Worm (Caenorhabditis elegans) whole organism, dauer: ENCODE measurements around the gene T07G12.5.

ENCODE experiments used
- unc-62 ChIP-seq: sonication (generic microtip); optimal IDR thresholded peaks from 2 replicates; lab custom pipeline; 2017; ENCODE audit warnings: missing biosample characterization, missing genetic modification reagents, missing genetic modification characterization

Gene T07G12.5

DNA sequence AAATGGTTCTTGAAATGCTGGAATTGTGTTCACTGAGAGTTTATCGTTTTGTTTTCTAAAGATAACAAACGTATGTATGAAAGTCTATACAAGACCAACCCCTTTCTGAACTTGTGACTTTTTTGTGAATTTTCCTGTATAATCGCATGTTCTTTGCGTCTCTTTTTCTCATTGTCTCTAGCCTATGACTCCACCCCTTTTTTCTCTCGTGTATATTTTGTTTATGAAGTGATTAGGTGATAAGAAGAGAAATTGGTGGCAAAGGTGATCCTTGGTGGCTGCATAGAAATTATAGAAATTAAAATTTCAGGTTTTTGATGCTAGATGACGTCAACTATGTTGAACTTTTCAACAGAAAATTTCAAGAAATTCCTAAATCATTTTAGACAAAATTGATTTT is at the start of gene T07G12.5:
Gene T07G12.5, minus strand, starts transcription at position 101 of the 400 bp plus-strand sequence.
- TF ChIP-seq unc-62 (GFP tag; lab: Kevin White, UChicago), result no peak

DNA sequence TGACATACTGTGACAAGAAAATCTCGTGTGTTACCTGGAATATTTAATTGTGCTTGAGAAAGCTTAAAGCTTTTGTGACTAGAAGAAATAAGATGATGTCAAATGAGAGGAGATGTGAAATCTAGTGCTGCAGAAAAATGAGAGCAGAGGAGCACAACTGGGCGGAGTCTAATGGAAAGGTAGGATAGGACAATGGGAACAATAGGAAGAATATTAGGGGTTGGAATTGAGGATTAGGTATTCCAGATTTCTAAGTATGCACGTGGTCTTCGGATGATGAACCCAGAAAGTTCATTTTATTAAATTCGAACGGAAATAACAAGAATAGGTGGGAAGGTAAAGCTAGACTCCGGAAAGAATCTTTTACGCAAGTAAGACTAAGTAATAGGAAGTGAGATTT is 48.6 kb upstream of the T07G12.5 start, which contains the start of gene C43F9.7:
Gene C43F9.7, minus strand, starts transcription at position 101 of the 400 bp plus-strand sequence.
- no peak for TF ChIP-seq unc-62 (GFP tag; lab: Kevin White, UChicago)

DNA sequence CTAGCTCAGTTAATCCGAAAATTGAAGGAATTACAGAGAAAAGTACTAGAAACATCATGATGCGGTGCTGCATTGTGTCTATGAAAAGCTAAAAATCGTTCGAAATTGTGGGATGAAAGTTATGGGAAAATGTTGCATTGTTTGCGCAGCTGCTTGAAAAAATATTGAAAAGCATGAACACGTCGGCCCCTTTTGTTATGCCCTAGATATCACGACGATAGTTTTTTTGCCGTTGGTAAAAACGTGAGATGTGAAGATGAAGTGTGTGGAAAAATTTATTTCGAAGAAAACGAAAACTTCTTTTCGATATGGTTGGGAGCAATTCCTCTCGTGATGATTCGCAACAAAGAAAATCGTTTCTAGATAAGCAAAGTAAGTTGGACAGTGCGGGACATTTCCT is 45.7 kb upstream of the T07G12.5 start, which contains the start of the genes C43F9.5 and nkb-2:
Gene C43F9.5, minus strand, starts transcription at position 101 of the 400 bp plus-strand sequence.
Gene nkb-2, plus strand, starts transcription at position 277 of the 400 bp plus-strand sequence.
- TF ChIP-seq unc-62 (GFP tag; lab: Kevin White, UChicago), result no peak

ce11 chrIV:10589072-10589471 is 44.1 kb upstream of the T07G12.5 start, which contains the start of gene C43F9.4:
TSS of gene C43F9.4 (minus strand) at chrIV:10589172.
- TF ChIP-seq unc-62 (GFP tag; lab: Kevin White, UChicago), result no peak

DNA sequence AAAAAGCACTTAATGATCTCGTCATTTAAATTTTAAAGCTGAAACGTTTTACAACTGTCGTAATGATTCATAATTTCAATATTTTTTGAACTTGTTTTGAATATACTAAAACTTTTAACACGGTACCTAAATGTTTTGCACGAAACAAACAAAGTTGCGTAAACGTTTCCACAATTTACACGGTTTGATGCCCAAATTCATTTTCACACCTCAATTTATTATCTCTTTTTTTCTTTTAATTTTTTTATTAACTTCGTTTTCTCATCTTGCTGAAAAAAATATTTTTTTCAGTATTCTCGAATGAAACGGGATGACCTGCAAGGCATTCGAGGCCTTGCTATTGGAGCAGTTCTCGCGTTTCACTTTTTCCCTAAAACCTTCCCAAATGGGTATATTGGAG is 39.3 kb upstream of the T07G12.5 start, which contains the start of gene oac-8:
Gene oac-8, plus strand, starts transcription at position 301 of the 400 bp plus-strand sequence.
- no peak for TF ChIP-seq unc-62 (GFP tag; lab: Kevin White, UChicago)

DNA sequence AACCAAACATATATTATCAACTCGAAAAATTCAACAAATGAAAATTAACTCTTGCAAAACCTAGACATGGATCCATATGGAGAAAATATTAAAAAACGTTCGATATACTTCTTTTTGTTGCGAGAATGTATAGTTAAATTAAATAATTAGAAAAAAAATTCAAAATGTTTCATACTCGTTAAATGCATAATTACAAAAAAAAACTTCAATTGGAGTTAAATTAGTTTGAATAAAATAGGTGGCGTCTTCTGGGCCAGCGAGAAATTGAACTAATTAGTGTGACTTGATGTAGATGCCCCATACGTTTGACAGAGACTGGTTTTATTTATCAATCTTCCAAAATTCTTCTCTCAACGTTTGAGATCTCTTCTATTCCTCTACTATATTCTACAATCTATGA is 33.4 kb upstream of the T07G12.5 start, which contains the start of gene lgc-43:
Gene lgc-43, plus strand, starts transcription at position 301 of the 400 bp plus-strand sequence.
- TF ChIP-seq unc-62 (GFP tag; lab: Kevin White, UChicago), result no peak

DNA sequence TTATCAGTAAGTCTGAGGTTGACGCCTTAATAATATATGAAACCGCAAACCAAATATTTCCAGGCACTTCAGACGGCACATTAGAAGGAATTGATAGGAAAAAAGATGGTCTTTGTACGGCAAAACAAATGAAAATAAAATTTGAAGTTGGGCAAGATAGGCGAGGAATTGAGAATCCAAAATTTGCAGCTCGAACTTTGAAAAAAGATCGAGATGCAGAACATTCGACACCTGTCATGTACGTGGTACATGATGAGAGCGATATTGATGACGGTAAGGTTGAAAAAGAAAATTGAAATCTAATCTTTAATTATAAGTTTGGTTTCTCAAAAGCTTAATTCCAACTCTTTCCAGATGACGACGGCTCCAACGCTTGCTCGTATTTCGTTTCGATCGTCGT is 32.7 kb upstream of the T07G12.5 start:
- TF ChIP-seq unc-62 (GFP tag; lab: Kevin White, UChicago), result no peak

DNA sequence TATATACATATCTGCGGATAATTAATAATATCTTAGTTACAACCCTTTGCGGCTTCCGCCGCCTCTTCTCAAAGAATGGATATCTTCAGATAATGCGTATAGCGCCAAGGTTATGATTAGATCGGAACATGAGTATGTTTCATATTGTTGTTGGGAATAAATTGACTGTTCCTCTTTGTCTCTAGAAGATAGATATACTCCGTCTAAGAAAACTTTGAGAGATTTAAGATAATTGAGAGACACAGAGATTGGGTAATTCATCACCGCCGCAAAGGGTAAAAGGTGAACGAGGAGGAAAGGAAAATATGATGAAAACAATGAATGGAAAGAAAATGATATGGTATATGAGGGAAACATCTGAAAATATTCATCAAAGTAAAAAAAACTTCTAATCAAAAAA is 31.7 kb upstream of the T07G12.5 start:
- TF ChIP-seq unc-62 (GFP tag; lab: Kevin White, UChicago), result no peak

ce11 chrIV:10576050-10576449 is 31.1 kb upstream of the T07G12.5 start, which contains the start of gene efn-2:
TSS of gene efn-2 (plus strand) at chrIV:10576350.
- no peak for TF ChIP-seq unc-62 (GFP tag; lab: Kevin White, UChicago)

DNA sequence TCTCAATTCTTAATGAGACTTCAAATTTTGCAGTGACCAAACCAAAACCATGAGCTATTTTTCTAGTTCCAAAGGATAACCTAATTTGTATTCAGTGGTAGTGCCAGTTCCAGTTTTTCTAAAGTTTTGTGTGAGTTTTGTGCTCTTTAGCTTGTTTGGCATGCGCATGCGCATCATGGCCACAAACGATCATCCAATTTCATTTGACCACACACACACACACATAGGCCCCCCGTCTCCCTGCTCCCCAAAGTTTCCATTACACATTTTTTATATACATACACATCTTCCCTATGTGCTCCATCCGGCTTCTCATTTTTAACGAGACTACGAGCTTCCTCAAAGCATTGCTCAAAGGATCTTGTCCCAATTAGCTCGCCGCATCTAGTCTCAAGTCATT is 29.5 kb upstream of the T07G12.5 start:
- no peak for TF ChIP-seq unc-62 (GFP tag; lab: Kevin White, UChicago)

- TF ChIP-seq unc-62 (GFP tag; lab: Kevin White, UChicago), result no peak
Observed at ce11 chrIV:10573471-10573870, 28.5 kb upstream of the T07G12.5 start.

DNA sequence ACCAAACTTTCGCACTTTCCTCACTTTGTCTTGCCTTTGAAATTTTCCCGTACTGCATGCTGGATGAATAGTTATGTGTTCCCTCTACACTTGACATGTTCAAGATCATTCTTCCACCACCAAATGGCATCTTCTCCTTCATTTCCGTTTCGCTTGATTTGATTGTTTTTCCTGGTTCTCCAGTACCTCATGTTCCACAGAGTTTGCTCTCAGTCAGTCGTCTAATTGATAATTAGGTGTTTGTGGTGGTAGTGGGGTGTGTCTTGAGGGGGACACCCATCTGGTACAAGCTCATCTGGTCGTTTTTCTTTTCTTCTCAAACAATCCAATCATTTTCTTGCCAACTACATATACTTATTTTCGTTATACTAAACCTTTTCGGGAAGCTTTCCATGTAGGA is 26.1 kb upstream of the T07G12.5 start:
- TF ChIP-seq unc-62 (GFP tag; lab: Kevin White, UChicago), result no peak

DNA sequence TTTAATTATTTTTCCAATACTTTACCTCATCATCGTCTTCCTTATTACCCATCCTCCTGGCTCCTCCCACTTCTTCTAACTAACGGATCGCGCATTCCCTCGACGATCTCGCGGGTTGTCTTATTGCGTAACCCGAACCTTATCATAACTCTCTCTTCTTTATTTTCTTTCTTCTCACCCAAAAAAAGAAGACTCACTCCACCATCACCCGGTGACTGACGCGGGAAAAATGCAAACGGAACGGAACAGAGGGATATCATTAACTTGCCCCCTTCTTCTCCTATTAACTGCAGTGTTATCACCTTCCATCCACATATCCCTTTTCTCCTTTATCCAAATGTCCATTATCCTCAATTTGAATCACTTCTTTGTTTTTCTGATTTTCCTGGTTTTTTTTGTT is 25.1 kb upstream of the T07G12.5 start:
- TF ChIP-seq unc-62 (GFP tag; lab: Kevin White, UChicago), result no peak

- no peak for TF ChIP-seq unc-62 (GFP tag; lab: Kevin White, UChicago)
Observed at ce11 chrIV:10567822-10568221, 22.9 kb upstream of the T07G12.5 start.

DNA sequence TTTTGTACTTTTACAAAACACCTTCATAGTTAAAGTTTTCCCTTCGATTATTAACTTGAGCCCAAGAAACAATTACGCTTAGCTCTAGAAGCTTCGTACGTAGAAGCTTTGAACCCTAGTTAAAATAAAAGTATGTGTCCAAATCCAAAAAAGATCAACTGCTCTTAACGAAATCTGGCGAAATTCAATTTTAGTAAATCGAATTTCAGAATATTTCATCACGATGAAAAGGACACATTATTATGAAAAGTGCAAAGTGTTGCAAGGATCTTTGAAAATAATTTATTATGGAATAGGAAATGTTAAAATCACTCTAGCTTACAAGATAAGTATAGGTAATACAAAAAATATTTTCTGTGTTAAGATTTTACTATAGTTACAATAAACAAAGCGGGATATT is 20.3 kb upstream of the T07G12.5 start:
- TF ChIP-seq unc-62 (GFP tag; lab: Kevin White, UChicago), result no peak

ce11 chrIV:10564613-10565012 is 19.7 kb upstream of the T07G12.5 start:
- no peak for TF ChIP-seq unc-62 (GFP tag; lab: Kevin White, UChicago)

DNA sequence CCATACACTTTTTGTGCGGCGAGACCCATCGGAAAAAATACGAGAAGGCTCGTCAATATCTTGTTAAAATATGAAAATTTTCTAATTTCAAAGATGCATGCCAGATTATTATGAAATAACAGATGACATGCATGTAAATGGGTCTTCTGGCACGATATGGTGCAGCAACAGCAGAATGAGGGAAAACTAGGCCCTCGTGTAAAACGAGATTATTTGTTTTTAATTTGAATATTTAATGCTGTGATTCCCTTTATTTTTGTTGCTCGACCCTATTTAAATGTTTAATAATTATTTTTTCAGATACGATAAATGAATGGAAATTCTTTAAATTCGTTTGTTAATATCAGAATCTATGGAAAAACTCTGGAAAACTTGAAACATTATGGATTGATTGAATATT is 16.7 kb upstream of the T07G12.5 start, which contains the start of gene him-8:
Gene him-8, plus strand, starts transcription at position 301 of the 400 bp plus-strand sequence.
- no peak for TF ChIP-seq unc-62 (GFP tag; lab: Kevin White, UChicago)
